Worm (Caenorhabditis elegans) whole organism, L1 larva: ENCODE data around the gene osm-1.
A peak's percentile ranks its signal among the peaks of the same experiment; 100 is the strongest.

ENCODE experiments used
- C04F5.9 ChIP-seq: sonication (generic microtip); optimal IDR thresholded peaks from 2 replicates; lab custom pipeline; 2016; ENCODE audit warnings: missing genetic modification characterization, missing compliant biosample characterization
- C34B4.2 ChIP-seq: sonication (generic microtip); optimal IDR thresholded peaks from 2 replicates; lab custom pipeline; 2017; ENCODE audit warnings: mild to moderate bottlenecking, missing genetic modification characterization, missing compliant biosample characterization
- Y116A8C.19 ChIP-seq: sonication (generic microtip); optimal IDR thresholded peaks from 2 replicates; lab custom pipeline; 2016; ENCODE audit warnings: missing compliant biosample characterization, missing genetic modification characterization, borderline replicate concordance
- ceh-8 ChIP-seq: fragments of 200-800 bp; sonication (Bioruptor generic); optimal IDR thresholded peaks from 2 replicates; lab custom pipeline; 2018; ENCODE audit warnings: mild to moderate bottlenecking, missing genetic modification characterization, moderate library complexity, missing compliant biosample characterization
- ceh-82 ChIP-seq, 3 experiments: fragments of 150-350 bp in 1 of 3; sonication (generic microtip) in 2 of 3; optimal IDR thresholded peaks; 2 replicates each; lab custom pipeline; 2014 to 2017; ENCODE audit warnings: missing biosample characterization in 3 of 3, missing genetic modification characterization in 3 of 3
- ceh-88 ChIP-seq: fragments of 200-800 bp; sonication (Bioruptor generic); IDR thresholded peaks from 2 replicates; pipeline ENCODE4 v1.3.6; 2022; ENCODE audit warnings: missing genetic modification characterization, missing compliant biosample characterization
- ceh-90 ChIP-seq: sonication (generic microtip); optimal IDR thresholded peaks from 2 replicates; lab custom pipeline; 2016; ENCODE audit warnings: missing genetic modification characterization, missing compliant biosample characterization
- efl-1 ChIP-seq, 4 experiments: fragments of 150-350 bp; optimal IDR thresholded peaks in 3 of 4; peaks in 1 of 4; 1 replicate in 1 of 4; 2 replicates in 3 of 4; lab custom pipeline; 2014; ENCODE audit warnings: missing biosample characterization in 2 of 4, missing genetic modification characterization in 2 of 4, missing genetic modification reagents in 2 of 4
- ets-5 ChIP-seq: fragments of 200-800 bp; sonication (Bioruptor generic); IDR thresholded peaks from 2 replicates; pipeline ENCODE4 v1.3.6; 2022; ENCODE audit warnings: missing genetic modification characterization, missing compliant biosample characterization
- hpl-2 ChIP-seq: fragments of 150-350 bp; optimal IDR thresholded peaks from 2 replicates; lab custom pipeline; 2014; ENCODE audit warnings: missing biosample characterization, missing genetic modification reagents, missing genetic modification characterization
- irx-1 ChIP-seq: sonication (generic microtip); optimal IDR thresholded peaks from 2 replicates; lab custom pipeline; 2016; ENCODE audit warnings: missing genetic modification characterization, missing compliant biosample characterization
- jun-1 ChIP-seq: fragments of 150-350 bp; optimal IDR thresholded peaks from 2 replicates; lab custom pipeline; 2014; ENCODE audit warnings: missing biosample characterization, missing genetic modification reagents, missing genetic modification characterization
- lin-14 ChIP-seq: fragments of 200-800 bp; sonication (Bioruptor generic); optimal IDR thresholded peaks from 2 replicates; lab custom pipeline; 2018; ENCODE audit warnings: mild to moderate bottlenecking, missing genetic modification characterization, moderate library complexity, missing compliant biosample characterization
- lin-39 ChIP-seq: fragments of 150-350 bp; optimal IDR thresholded peaks from 2 replicates; lab custom pipeline; 2014; ENCODE audit warnings: missing biosample characterization, missing genetic modification reagents, missing genetic modification characterization
- lsy-2 ChIP-seq, 2 experiments: fragments of 150-350 bp; optimal IDR thresholded peaks; 2 replicates each; lab custom pipeline; 2014; ENCODE audit warnings: missing biosample characterization in 2 of 2, missing genetic modification characterization in 2 of 2
- mab-9 ChIP-seq: fragments of 200-800 bp; sonication (Bioruptor generic); IDR thresholded peaks from 2 replicates; pipeline ENCODE4 v1.3.6; 2022; ENCODE audit warnings: missing genetic modification reagents, missing genetic modification characterization, missing compliant biosample characterization
- mep-1 ChIP-seq: fragments of 150-350 bp; optimal IDR thresholded peaks from 2 replicates; lab custom pipeline; 2014; ENCODE audit warnings: missing biosample characterization, missing genetic modification characterization
- nhr-12 ChIP-seq: sonication (generic microtip); optimal IDR thresholded peaks from 2 replicates; lab custom pipeline; 2017; ENCODE audit warnings: missing biosample characterization, missing genetic modification characterization
- nhr-19 ChIP-seq: fragments of 200-800 bp; sonication (Bioruptor generic); conservative IDR thresholded peaks from 2 replicates; pipeline ENCODE4 v1.3.6; 2022; ENCODE audit warnings: missing genetic modification characterization, missing compliant biosample characterization
- nhr-20 ChIP-seq: sonication (generic microtip); optimal IDR thresholded peaks from 2 replicates; lab custom pipeline; 2016; ENCODE audit warnings: mild to moderate bottlenecking, missing genetic modification characterization, missing compliant biosample characterization
- nhr-47 ChIP-seq: sonication (generic microtip); optimal IDR thresholded peaks from 2 replicates; lab custom pipeline; 2016; ENCODE audit warnings: mild to moderate bottlenecking, missing genetic modification characterization, moderate library complexity, missing compliant biosample characterization
- nhr-71 ChIP-seq: sonication (generic microtip); optimal IDR thresholded peaks from 2 replicates; lab custom pipeline; 2016; ENCODE audit warnings: mild to moderate bottlenecking, missing genetic modification characterization, moderate library complexity, missing compliant biosample characterization
- nhr-85 ChIP-seq: sonication (generic microtip); peaks from one replicate; lab custom pipeline; 2016; ENCODE audit warnings: missing genetic modification characterization, inconsistent platforms, missing compliant biosample characterization
- pax-3 ChIP-seq: fragments of 200-800 bp; sonication (Bioruptor generic); optimal IDR thresholded peaks from 2 replicates; lab custom pipeline; 2018; ENCODE audit warnings: mild to moderate bottlenecking, missing genetic modification characterization, moderate library complexity, missing compliant biosample characterization
- rnt-1 ChIP-seq: sonication (generic microtip); optimal IDR thresholded peaks from 2 replicates; lab custom pipeline; 2016; ENCODE audit warnings: mild to moderate bottlenecking, missing genetic modification characterization, moderate library complexity, missing compliant biosample characterization
- skn-1 ChIP-seq: fragments of 150-350 bp; optimal IDR thresholded peaks from 2 replicates; lab custom pipeline; 2014; ENCODE audit warnings: missing biosample characterization, missing genetic modification characterization
- snpc-4 ChIP-seq: fragments of 150-350 bp; optimal IDR thresholded peaks from 2 replicates; lab custom pipeline; 2014; ENCODE audit warnings: missing biosample characterization, missing genetic modification characterization
- snu-23 ChIP-seq: sonication (generic microtip); optimal IDR thresholded peaks from 2 replicates; lab custom pipeline; 2016; ENCODE audit warnings: missing genetic modification characterization, missing compliant biosample characterization
- sup-37 ChIP-seq: fragments of 200-800 bp; sonication (Bioruptor generic); optimal IDR thresholded peaks from 2 replicates; lab custom pipeline; 2018; ENCODE audit warnings: mild to moderate bottlenecking, missing genetic modification characterization, missing compliant biosample characterization
- swsn-7 ChIP-seq: sonication (generic microtip); optimal IDR thresholded peaks from 2 replicates; lab custom pipeline; 2016; ENCODE audit warnings: missing genetic modification characterization, missing compliant biosample characterization
- unc-130 ChIP-seq: fragments of 150-350 bp; optimal IDR thresholded peaks from 2 replicates; lab custom pipeline; 2017; ENCODE audit warnings: missing biosample characterization, missing genetic modification characterization, inconsistent platforms
- unc-30 ChIP-seq: sonication (generic microtip); optimal IDR thresholded peaks from 2 replicates; lab custom pipeline; 2017; ENCODE audit warnings: missing biosample characterization, missing genetic modification characterization
- unc-62 ChIP-seq: fragments of 150-350 bp; optimal IDR thresholded peaks from 2 replicates; lab custom pipeline; 2014; ENCODE audit warnings: missing biosample characterization, missing genetic modification reagents, missing genetic modification characterization
- unc-98 ChIP-seq: fragments of 200-800 bp; sonication (Bioruptor generic); IDR thresholded peaks from 2 replicates; pipeline ENCODE4 v1.3.6; 2022; ENCODE audit warnings: missing genetic modification characterization, missing compliant biosample characterization
- xbp-1 ChIP-seq: sonication (generic microtip); optimal IDR thresholded peaks from 2 replicates; lab custom pipeline; 2016; ENCODE audit warnings: missing genetic modification characterization, missing compliant biosample characterization

osm-1 gene

ce11 chrX:16534564-16534963 is 5.9 kb upstream of the osm-1 start:
- TF ChIP-seq mep-1 (tag; lab: Kevin White, UChicago) (no peak), nhr-71 (tag; lab: Kevin White, UChicago) (peak; percentile 81), lsy-2 (tag; optimal IDR thresholded peaks at IDR 0.05; lab: Kevin White, UChicago) (peak; percentile 44 to 65), xbp-1 (tag; lab: Kevin White, UChicago) (peak; percentile 2), efl-1 (optimal IDR thresholded peaks at IDR 0.05; lab: Kevin White, UChicago) (peak in 1 of 2 experiments; percentile 7), efl-1 (GFP tag; optimal IDR thresholded peaks at IDR 0.05 in 1 of 2; lab: Kevin White, UChicago) (no peak), snu-23 (GFP tag; lab: Kevin White, UChicago) (peak; percentile 51), swsn-7 (tag; lab: Kevin White, UChicago) (peak; percentile 3), nhr-20 (peak; percentile 30), hpl-2 (no peak), lin-39 (peak; percentile 28), unc-62 (GFP tag; lab: Kevin White, UChicago) (no peak), irx-1 (no peak), unc-98 (GFP tag; lab: Robert Waterston, UW) (no peak), rnt-1 (tag; lab: Kevin White, UChicago) (peak; percentile 77), lin-14 (GFP tag; lab: Kevin White, UChicago) (peak; percentile 74), nhr-47 (tag; lab: Kevin White, UChicago) (peak; percentile 13), unc-130 (peak; percentile 25), nhr-19 (peak; percentile 69), unc-30 (no peak)
- TF ChIP-seq, all 84 proteins: peak for 13

- TF ChIP-seq efl-1 (optimal IDR thresholded peaks at IDR 0.05; lab: Kevin White, UChicago) (no peak), efl-1 (GFP tag; optimal IDR thresholded peaks at IDR 0.05 in 1 of 2; lab: Kevin White, UChicago) (peak in 1 of 2 experiments; percentile 50), ceh-88 (GFP tag; lab: Robert Waterston, UW) (no peak), ceh-90 (tag; lab: Kevin White, UChicago) (no peak), swsn-7 (tag; lab: Kevin White, UChicago) (no peak), rnt-1 (tag; lab: Kevin White, UChicago) (peak; percentile 8)
Observed at ce11 chrX:16535192-16535591, 5.3 kb upstream of the osm-1 start.

ce11 chrX:16536230-16536940 is 4.1 kb upstream of the osm-1 start, which contains the start of gene pat-9:
Gene pat-9, plus strand, starts transcription at chrX:16536890.
- TF ChIP-seq mab-9, result 0 out of 2 replicates have a peak, but pooled peaks have one; percentile 35
- no peak for TF ChIP-seq C04F5.9 (tag; lab: Kevin White, UChicago)
- TF ChIP-seq rnt-1 (tag; lab: Kevin White, UChicago), result peak; percentile 6
- TF ChIP-seq, all 84 proteins: peak for 2

ce11 chrX:16543887-16544286 is 3.4 kb downstream of the osm-1 start:
- TF ChIP-seq nhr-20 (no peak), efl-1 (optimal IDR thresholded peaks at IDR 0.05; lab: Kevin White, UChicago) (no peak), efl-1 (GFP tag; optimal IDR thresholded peaks at IDR 0.05 in 1 of 2; lab: Kevin White, UChicago) (peak in 1 of 2 experiments; percentile 45)
- TF ChIP-seq, all 84 proteins: peak for 1

- TF ChIP-seq ets-5 (GFP tag; lab: Robert Waterston, UW), result no peak
- TF ChIP-seq sup-37 (GFP tag; lab: Kevin White, UChicago), result no peak
- TF ChIP-seq nhr-12 (tag; lab: Kevin White, UChicago), result no peak
- TF ChIP-seq C34B4.2, result no peak
- no peak for TF ChIP-seq unc-62 (GFP tag; lab: Kevin White, UChicago)
- TF ChIP-seq ceh-8 (GFP tag; lab: Kevin White, UChicago), result no peak
- TF ChIP-seq nhr-85 (tag; lab: Kevin White, UChicago), result no peak
- TF ChIP-seq jun-1 (tag; lab: Kevin White, UChicago), result no peak
- TF ChIP-seq nhr-71 (tag; lab: Kevin White, UChicago), result no peak
- TF ChIP-seq pax-3 (tag; lab: Kevin White, UChicago), result no peak
- TF ChIP-seq efl-1 (optimal IDR thresholded peaks at IDR 0.05; lab: Kevin White, UChicago), result no peak
- peak in 1 of 2 experiments; percentile 26 for TF ChIP-seq efl-1 (GFP tag; optimal IDR thresholded peaks at IDR 0.05 in 1 of 2; lab: Kevin White, UChicago)
- TF ChIP-seq snpc-4 (tag; lab: Kevin White, UChicago), result peak; percentile 48
- no peak for TF ChIP-seq ceh-82 (tag; optimal IDR thresholded peaks at IDR 0.05; lab: Kevin White, UChicago)
- TF ChIP-seq rnt-1 (tag; lab: Kevin White, UChicago), result no peak
- no peak for TF ChIP-seq Y116A8C.19
- no peak for TF ChIP-seq skn-1 (tag; lab: Kevin White, UChicago)
Observed at ce11 chrX:16545641-16546040, 5.2 kb downstream of the osm-1 start.
